Worm (Caenorhabditis elegans): ENCODE data around the gene srw-36.

The srw-36 gene

ce11 chrV:16729961-16730360, 47.0 kb downstream of the srw-36 start, which contains the start of gene srz-99:
Gene srz-99 (plus strand): TSS chrV:16730261.
- no peak for TF ChIP-seq lin-35 (GFP tag; optimal IDR thresholded peaks at IDR 0.05)
- no peak for TF ChIP-seq F22D6.2 (tag; optimal IDR thresholded peaks at IDR 0.05)
- TF ChIP-seq madf-6 (GFP tag; IDR thresholded peaks at IDR 0.05), result no peak
- no peak for TF ChIP-seq tbp1 (GFP tag; optimal IDR thresholded peaks at IDR 0.05)
- no peak for TF ChIP-seq dpl-1 (GFP tag; optimal IDR thresholded peaks at IDR 0.05)
- TF ChIP-seq egrh-3 (GFP tag; IDR thresholded peaks at IDR 0.05), result no peak
- no peak for TF ChIP-seq rpc-1 (optimal IDR thresholded peaks at IDR 0.05)
- no peak for TF ChIP-seq rpc-1 (tag; optimal IDR thresholded peaks at IDR 0.05)
- no peak for TF ChIP-seq attf-5 (GFP tag; optimal IDR thresholded peaks at IDR 0.05)
- TF ChIP-seq Y79H2A.3 (GFP tag; conservative IDR thresholded peaks at IDR 0.05), result no peak
- no peak for TF ChIP-seq nhr-179 (tag; optimal IDR thresholded peaks at IDR 0.05)

- TF ChIP-seq ceh-91 (GFP tag; IDR thresholded peaks at IDR 0.05), result no peak
- no peak for TF ChIP-seq attf-5 (GFP tag; optimal IDR thresholded peaks at IDR 0.05)
- TF ChIP-seq somi-1 (GFP tag; optimal IDR thresholded peaks at IDR 0.05), result no peak
- TF ChIP-seq lsl-1 (GFP tag; optimal IDR thresholded peaks at IDR 0.05), result no peak
- no peak for TF ChIP-seq Y95B8A.8 (GFP tag; IDR thresholded peaks at IDR 0.05)
- TF ChIP-seq F39B2.1 (GFP tag; IDR thresholded peaks at IDR 0.05), result no peak
- no peak for TF ChIP-seq die-1 (tag; optimal IDR thresholded peaks at IDR 0.05)
- TF ChIP-seq hlh-26 (GFP tag; conservative IDR thresholded peaks at IDR 0.05), result no peak
- TF ChIP-seq mes-4 (tag; optimal IDR thresholded peaks at IDR 0.05), result no peak
- no peak for TF ChIP-seq madf-8 (GFP tag; conservative IDR thresholded peaks at IDR 0.05)
- TF ChIP-seq lin-40 (tag; optimal IDR thresholded peaks at IDR 0.05), result no peak
- TF ChIP-seq ztf-3 (GFP tag; optimal IDR thresholded peaks at IDR 0.05), result no peak
- no peak for TF ChIP-seq let-607 (tag; optimal IDR thresholded peaks at IDR 0.05)
- no peak for TF ChIP-seq mxl-1 (tag; optimal IDR thresholded peaks at IDR 0.05)
- TF ChIP-seq dpff-1 (tag; optimal IDR thresholded peaks at IDR 0.05), result no peak
- TF ChIP-seq ceh-100 (GFP tag; IDR thresholded peaks at IDR 0.05), result no peak
- TF ChIP-seq D2030.7 (GFP tag; IDR thresholded peaks at IDR 0.05), result no peak
- no peak for TF ChIP-seq T07F8.4 (tag; optimal IDR thresholded peaks at IDR 0.05)
Observed at ce11 chrV:16731600-16731999, 48.6 kb downstream of the srw-36 start, which contains the start of gene srz-100. Gene srz-100 (plus strand): TSS chrV:16731900.

- no peak for TF ChIP-seq nhr-179 (tag; optimal IDR thresholded peaks at IDR 0.05)
- TF ChIP-seq ztf-3 (GFP tag; optimal IDR thresholded peaks at IDR 0.05), result no peak
- TF ChIP-seq sptf-2 (GFP tag; optimal IDR thresholded peaks at IDR 0.05), result no peak
- no peak for TF ChIP-seq C06A6.2 (GFP tag; conservative IDR thresholded peaks at IDR 0.05)
- no peak for TF ChIP-seq tbp1 (GFP tag; optimal IDR thresholded peaks at IDR 0.05)
- no peak for TF ChIP-seq K12H6.12 (tag; optimal IDR thresholded peaks at IDR 0.05)
- no peak for TF ChIP-seq ZK185.1 (tag; optimal IDR thresholded peaks at IDR 0.05; ENCODE audit: poor library complexity, severe bottlenecking)
- no peak for TF ChIP-seq nfya-1 (tag; optimal IDR thresholded peaks at IDR 0.05; ENCODE audit: borderline replicate concordance, insufficient read depth)
- no peak for TF ChIP-seq efl-1 (GFP tag; optimal IDR thresholded peaks at IDR 0.05)
- no peak for TF ChIP-seq aptf-2 (GFP tag; conservative IDR thresholded peaks at IDR 0.05)
- no peak for TF ChIP-seq hlh-26 (GFP tag; conservative IDR thresholded peaks at IDR 0.05)
Observed at ce11 chrV:16733681-16734080, 50.7 kb downstream of the srw-36 start, which contains the start of gene T25E12.16. Gene T25E12.16 (minus strand): TSS chrV:16733781.
